Worm (Caenorhabditis elegans): ENCODE results near the gene irld-8.

DNA sequence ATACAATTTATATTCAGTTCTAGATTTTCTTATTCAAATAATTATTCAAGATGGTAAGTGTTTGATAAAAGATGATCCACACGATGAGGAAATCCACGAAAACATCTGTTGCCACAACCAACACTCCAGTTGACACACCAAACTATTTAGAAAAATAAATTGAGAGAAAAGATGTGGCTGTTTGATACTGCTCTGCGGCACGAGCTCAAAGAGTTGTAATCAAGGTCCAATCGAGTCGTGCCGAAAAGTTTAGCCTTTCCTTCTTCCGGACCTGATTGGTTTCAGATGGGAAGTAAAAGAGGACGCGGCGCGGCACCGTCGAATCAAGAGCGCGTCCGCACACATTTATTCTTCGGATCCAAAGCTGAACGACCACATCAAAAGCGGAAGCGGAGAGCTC lies 21.0 kb downstream of the irld-8 start:
- TF ChIP-seq lin-13 (GFP tag; optimal IDR thresholded peaks at IDR 0.05) (no peak), F13H6.1 (tag; optimal IDR thresholded peaks at IDR 0.05) (no peak), nhr-237 (tag; optimal IDR thresholded peaks at IDR 0.05) (no peak), R02D3.7 (tag; optimal IDR thresholded peaks at IDR 0.05) (no peak), zag-1 (tag; optimal IDR thresholded peaks at IDR 0.05) (no peak), lsy-2 (tag; optimal IDR thresholded peaks at IDR 0.05) (no peak), snpc-4 (tag; optimal IDR thresholded peaks at IDR 0.05) (no peak), nhr-11 (tag; optimal IDR thresholded peaks at IDR 0.05) (no peak), unc-39 (tag; optimal IDR thresholded peaks at IDR 0.05) (no peak)

Data from whole organism, L2 larva.